Worm (Caenorhabditis elegans) whole organism, L3 larva: Measurements from ENCODE around the gene cee-1.

Source experiments
- R02D3.7 ChIP-seq: fragments of 150-350 bp; optimal IDR thresholded peaks from 2 replicates; lab custom pipeline; 2014; ENCODE audit warnings: missing biosample characterization, missing genetic modification characterization
- ZK546.5 ChIP-seq: sonication (generic microtip); optimal IDR thresholded peaks from 2 replicates; lab custom pipeline; 2017; ENCODE audit warnings: missing biosample characterization, missing genetic modification characterization
- aly-2 ChIP-seq: fragments of 150-350 bp; optimal IDR thresholded peaks from 2 replicates; lab custom pipeline; 2014; ENCODE audit warnings: missing biosample characterization, missing genetic modification characterization
- ama-1 ChIP-seq: fragments of 150-350 bp; optimal IDR thresholded peaks from 2 replicates; lab custom pipeline; 2018
- ceh-16 ChIP-seq: sonication (generic microtip); optimal IDR thresholded peaks from 2 replicates; lab custom pipeline; 2017; ENCODE audit warnings: missing biosample characterization, missing genetic modification characterization
- ceh-28 ChIP-seq: fragments of 150-350 bp; optimal IDR thresholded peaks from 2 replicates; lab custom pipeline; 2014; ENCODE audit warnings: missing biosample characterization, missing genetic modification reagents, missing genetic modification characterization
- ceh-82 ChIP-seq: fragments of 150-350 bp; optimal IDR thresholded peaks from 2 replicates; lab custom pipeline; 2014; ENCODE audit warnings: missing biosample characterization, missing genetic modification characterization
- ceh-9 ChIP-seq: sonication (generic microtip); optimal IDR thresholded peaks from 2 replicates; lab custom pipeline; 2018; ENCODE audit warnings: missing biosample characterization, missing genetic modification characterization
- daf-12 ChIP-seq: fragments of 150-350 bp; optimal IDR thresholded peaks from 2 replicates; lab custom pipeline; 2014; ENCODE audit warnings: missing biosample characterization, missing genetic modification reagents, missing genetic modification characterization
- egl-27 ChIP-seq: sonication (generic microtip); optimal IDR thresholded peaks from 4 replicates; lab custom pipeline; 2017; ENCODE audit warnings: missing biosample characterization, missing genetic modification reagents, missing genetic modification characterization
- egl-5 ChIP-seq: fragments of 150-350 bp; optimal IDR thresholded peaks from 2 replicates; lab custom pipeline; 2017; ENCODE audit warnings: missing biosample characterization, missing genetic modification reagents, missing genetic modification characterization, inconsistent platforms
- elt-1 ChIP-seq: fragments of 150-350 bp; optimal IDR thresholded peaks from 2 replicates; lab custom pipeline; 2014; ENCODE audit warnings: missing biosample characterization, missing genetic modification characterization
- elt-2 ChIP-seq: sonication (generic microtip); optimal IDR thresholded peaks from 2 replicates; lab custom pipeline; 2016; ENCODE audit warnings: missing genetic modification reagents, mild to moderate bottlenecking, missing genetic modification characterization, missing compliant biosample characterization
- elt-3 ChIP-seq, 3 experiments: fragments of 150-350 bp in 1 of 3; sonication (generic microtip) in 2 of 3; optimal IDR thresholded peaks; 2 replicates in 2 of 3; 4 replicates in 1 of 3; lab custom pipeline; 2014 to 2017; ENCODE audit warnings: missing biosample characterization in 3 of 3, missing genetic modification characterization in 3 of 3
- eor-1 ChIP-seq, 2 experiments: fragments of 150-350 bp; optimal IDR thresholded peaks; 2 replicates each; lab custom pipeline; 2014 to 2018; ENCODE audit warnings: missing biosample characterization in 2 of 2, missing genetic modification characterization in 2 of 2
- fkh-10 ChIP-seq: sonication (generic microtip); optimal IDR thresholded peaks from 2 replicates; lab custom pipeline; 2017; ENCODE audit warnings: missing biosample characterization, missing genetic modification reagents, missing genetic modification characterization
- fkh-2 ChIP-seq: fragments of 150-350 bp; optimal IDR thresholded peaks from 2 replicates; lab custom pipeline; 2014; ENCODE audit warnings: missing biosample characterization, missing genetic modification reagents, missing genetic modification characterization
- fos-1 ChIP-seq: fragments of 150-350 bp; optimal IDR thresholded peaks from 2 replicates; lab custom pipeline; 2014; ENCODE audit warnings: missing biosample characterization, missing genetic modification characterization
- hmg-11 ChIP-seq: sonication (generic microtip); optimal IDR thresholded peaks from 2 replicates; lab custom pipeline; 2016; ENCODE audit warnings: missing genetic modification characterization, missing compliant biosample characterization
- jun-1 ChIP-seq: fragments of 150-350 bp; optimal IDR thresholded peaks from 2 replicates; lab custom pipeline; 2014; ENCODE audit warnings: missing biosample characterization, missing genetic modification reagents, missing genetic modification characterization
- lin-15B ChIP-seq: fragments of 150-350 bp; optimal IDR thresholded peaks from 2 replicates; lab custom pipeline; 2014; ENCODE audit warnings: missing biosample characterization, missing genetic modification characterization
- lin-39 ChIP-seq: fragments of 150-350 bp; optimal IDR thresholded peaks from 2 replicates; lab custom pipeline; 2018; ENCODE audit warnings: missing biosample characterization, missing genetic modification reagents, missing genetic modification characterization
- lsy-12 ChIP-seq: sonication (generic microtip); optimal IDR thresholded peaks from 2 replicates; lab custom pipeline; 2016; ENCODE audit warnings: mild to moderate bottlenecking, missing genetic modification characterization, missing compliant biosample characterization
- mdl-1 ChIP-seq: fragments of 150-350 bp; optimal IDR thresholded peaks from 2 replicates; lab custom pipeline; 2014; ENCODE audit warnings: missing biosample characterization, missing genetic modification characterization
- mml-1 ChIP-seq: fragments of 150-350 bp; sonication (generic microtip); optimal IDR thresholded peaks from 3 replicates; lab custom pipeline; 2014; ENCODE audit warnings: missing biosample characterization, missing genetic modification characterization
- nfya-1 ChIP-seq: sonication (generic microtip); optimal IDR thresholded peaks from 2 replicates; lab custom pipeline; 2017; ENCODE audit warnings: missing genetic modification characterization, mild to moderate bottlenecking, missing compliant biosample characterization, antibody characterized with exemption, moderate library complexity; ENCODE audit not compliant: insufficient read depth
- nhr-11 ChIP-seq: fragments of 150-350 bp; optimal IDR thresholded peaks from 2 replicates; lab custom pipeline; 2014; ENCODE audit warnings: missing biosample characterization, missing genetic modification characterization
- nhr-12 ChIP-seq: fragments of 150-350 bp; optimal IDR thresholded peaks from 2 replicates; lab custom pipeline; 2014; ENCODE audit warnings: missing biosample characterization, missing genetic modification characterization
- nhr-23 ChIP-seq: fragments of 150-350 bp; optimal IDR thresholded peaks from 2 replicates; lab custom pipeline; 2014; ENCODE audit warnings: missing biosample characterization, missing genetic modification reagents, missing genetic modification characterization
- nhr-237 ChIP-seq: fragments of 150-350 bp; optimal IDR thresholded peaks from 2 replicates; lab custom pipeline; 2014; ENCODE audit warnings: missing biosample characterization, missing genetic modification characterization
- nhr-25 ChIP-seq: sonication (generic microtip); optimal IDR thresholded peaks from 2 replicates; lab custom pipeline; 2017; ENCODE audit warnings: missing biosample characterization, missing genetic modification characterization
- nhr-28 ChIP-seq: fragments of 150-350 bp; optimal IDR thresholded peaks from 2 replicates; lab custom pipeline; 2014; ENCODE audit warnings: missing biosample characterization, missing genetic modification characterization
- nhr-43 ChIP-seq: sonication (generic microtip); optimal IDR thresholded peaks from 2 replicates; lab custom pipeline; 2016; ENCODE audit warnings: mild to moderate bottlenecking, missing genetic modification characterization, missing compliant biosample characterization; ENCODE audit not compliant: poor library complexity, severe bottlenecking
- nhr-67 ChIP-seq: fragments of 150-350 bp; optimal IDR thresholded peaks from 2 replicates; lab custom pipeline; 2014; ENCODE audit warnings: missing biosample characterization, missing genetic modification characterization
- nhr-76 ChIP-seq: fragments of 150-350 bp; sonication (generic microtip); optimal IDR thresholded peaks from 5 replicates; lab custom pipeline; 2014; ENCODE audit warnings: missing biosample characterization, missing genetic modification characterization
- nhr-77 ChIP-seq: fragments of 150-350 bp; optimal IDR thresholded peaks from 2 replicates; lab custom pipeline; 2014; ENCODE audit warnings: missing biosample characterization, missing genetic modification characterization
- pha-4 ChIP-seq: fragments of 150-350 bp; optimal IDR thresholded peaks from 2 replicates; lab custom pipeline; 2014; ENCODE audit warnings: missing biosample characterization, missing genetic modification reagents, missing genetic modification characterization
- pqm-1 ChIP-seq: fragments of 150-350 bp; optimal IDR thresholded peaks from 2 replicates; lab custom pipeline; 2017; ENCODE audit warnings: missing biosample characterization, missing genetic modification characterization, inconsistent platforms
- sea-2 ChIP-seq: fragments of 150-350 bp; sonication (generic microtip); optimal IDR thresholded peaks from 4 replicates; lab custom pipeline; 2014; ENCODE audit warnings: missing biosample characterization, missing genetic modification reagents, missing genetic modification characterization
- skn-1 ChIP-seq: fragments of 150-350 bp; optimal IDR thresholded peaks from 2 replicates; lab custom pipeline; 2014; ENCODE audit warnings: missing biosample characterization, missing genetic modification characterization
- snpc-4 ChIP-seq: fragments of 150-350 bp; optimal IDR thresholded peaks from 2 replicates; lab custom pipeline; 2014; ENCODE audit warnings: missing biosample characterization, missing genetic modification characterization
- tbx-2 ChIP-seq: sonication (generic microtip); optimal IDR thresholded peaks from 2 replicates; lab custom pipeline; 2016; ENCODE audit warnings: mild to moderate bottlenecking, missing genetic modification characterization, missing compliant biosample characterization
- unc-39 ChIP-seq: sonication (generic microtip); optimal IDR thresholded peaks from 4 replicates; lab custom pipeline; 2017; ENCODE audit warnings: missing biosample characterization, missing genetic modification characterization
- unc-62 ChIP-seq: fragments of 150-350 bp; sonication (generic microtip); optimal IDR thresholded peaks from 4 replicates; lab custom pipeline; 2014; ENCODE audit warnings: missing biosample characterization, missing genetic modification reagents, missing genetic modification characterization
- zag-1 ChIP-seq: fragments of 150-350 bp; optimal IDR thresholded peaks from 2 replicates; lab custom pipeline; 2014; ENCODE audit warnings: missing biosample characterization, missing genetic modification characterization
- ztf-11 ChIP-seq: fragments of 150-350 bp; optimal IDR thresholded peaks from 2 replicates; lab custom pipeline; 2014; ENCODE audit warnings: missing biosample characterization, missing genetic modification characterization
- ztf-4 ChIP-seq: fragments of 150-350 bp; optimal IDR thresholded peaks from 2 replicates; lab custom pipeline; 2014; ENCODE audit warnings: missing biosample characterization, missing genetic modification characterization

The cee-1 gene

DNA sequence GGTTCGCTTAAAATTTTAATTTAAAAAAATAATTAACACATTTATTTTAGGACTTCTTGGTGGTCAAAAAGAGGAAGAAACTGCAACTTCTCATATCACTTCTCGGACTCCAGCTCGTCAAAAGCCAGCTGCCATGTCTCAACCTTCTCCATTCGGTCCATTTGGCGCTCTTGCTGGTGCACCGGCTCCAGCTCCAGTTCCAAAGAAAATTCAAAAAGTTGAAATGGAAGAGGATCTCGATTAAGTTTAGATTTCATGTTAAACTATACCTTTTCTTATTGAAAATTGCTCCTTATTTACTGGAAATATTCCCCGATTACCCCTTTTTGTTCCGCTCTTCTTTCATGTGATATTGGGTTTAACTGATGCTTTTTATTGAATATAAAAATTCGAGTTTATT lies 1.2 kb downstream of the cee-1 start:
- TF ChIP-seq nhr-23 (tag; lab: Kevin White, UChicago) (no peak), nhr-28 (tag; lab: Kevin White, UChicago) (no peak), nhr-77 (no peak), ceh-9 (tag; lab: Kevin White, UChicago) (no peak), elt-3 (tag; optimal IDR thresholded peaks at IDR 0.05; lab: Kevin White, UChicago) (no peak)

DNA sequence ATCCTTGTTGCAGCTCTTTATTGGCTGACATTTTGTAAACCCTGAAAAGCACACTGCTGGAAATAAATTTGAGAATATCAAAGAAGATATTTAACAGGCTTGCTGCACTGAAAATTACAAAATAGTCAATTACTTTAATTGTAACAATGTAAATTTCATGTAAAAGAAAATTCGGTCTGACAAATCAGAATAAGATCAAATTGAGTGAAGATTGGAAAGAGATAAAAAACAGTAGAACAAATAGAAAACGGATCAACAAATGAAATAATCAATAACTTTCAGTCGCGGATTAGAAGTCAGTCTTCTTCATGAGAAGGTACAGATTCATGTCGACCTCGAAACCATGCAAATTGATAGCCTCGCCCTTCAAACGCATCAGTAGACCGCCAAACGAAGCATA lies 4.6 kb downstream of the cee-1 start, which contains the start of gene rars-1:
TSS of gene rars-1 (minus strand) at position 101 of the 400 bp plus-strand sequence.
- TF ChIP-seq lsy-12 (no peak), elt-3 (tag; optimal IDR thresholded peaks at IDR 0.05; lab: Kevin White, UChicago) (no peak), pqm-1 (tag; lab: Kevin White, UChicago) (no peak), ceh-82 (tag; lab: Kevin White, UChicago) (no peak), aly-2 (no peak)
- TF ChIP-seq, all 47 proteins: peak for 0

DNA sequence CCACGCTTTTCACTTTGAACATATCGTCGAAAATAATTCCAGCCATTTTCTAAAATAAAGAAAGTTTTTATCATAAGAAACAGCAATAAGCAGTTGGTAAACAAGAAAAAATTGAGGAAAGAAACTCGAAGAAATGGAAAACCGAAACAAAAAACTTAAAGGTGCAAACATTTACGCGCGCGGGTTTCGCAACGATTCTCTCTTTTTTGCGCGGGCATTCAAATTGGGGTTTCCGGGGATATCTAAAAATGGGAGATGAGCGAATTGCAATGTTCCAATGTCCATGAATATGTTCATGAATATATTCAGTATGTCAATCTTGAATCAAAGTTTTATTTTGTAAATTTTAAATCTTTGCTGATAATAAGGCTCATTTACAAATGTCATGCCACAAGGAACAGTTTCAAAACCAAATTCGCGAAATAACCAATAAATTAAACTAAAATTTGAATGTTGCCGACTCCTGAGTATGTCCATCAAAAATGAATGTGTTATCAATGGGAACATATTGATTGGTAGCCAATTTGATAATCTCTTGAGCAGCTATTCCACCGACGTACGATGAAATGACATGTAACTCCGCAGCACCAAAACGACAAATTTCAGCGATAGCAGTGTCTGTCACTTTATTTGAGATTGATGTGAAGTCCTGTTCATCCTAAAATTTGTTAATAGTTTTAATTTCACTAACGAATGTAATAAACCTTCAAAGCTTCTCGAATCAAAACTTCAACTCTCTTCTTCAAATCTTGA lies 5.6 kb downstream of the cee-1 start, which contains the start of gene rpb-8:
TSS of gene rpb-8 (minus strand) at position 49 of the 753 bp plus-strand sequence.
- TF ChIP-seq nhr-28 (tag; lab: Kevin White, UChicago), result no peak
- no peak for TF ChIP-seq ztf-4 (tag; lab: Kevin White, UChicago)
- no peak for TF ChIP-seq nhr-43 (tag; lab: Kevin White, UChicago)
- TF ChIP-seq nfya-1 (tag; lab: Kevin White, UChicago), result peak; percentile 72
- no peak for TF ChIP-seq nhr-237 (tag; lab: Kevin White, UChicago)
- no peak for TF ChIP-seq ceh-28 (tag; lab: Kevin White, UChicago)
- TF ChIP-seq skn-1, result no peak
- no peak for TF ChIP-seq mdl-1 (tag; lab: Kevin White, UChicago)
- no peak for TF ChIP-seq nhr-11 (tag; lab: Kevin White, UChicago)
- peak; percentile 71 for TF ChIP-seq lin-15B
- no peak for TF ChIP-seq hmg-11
- no peak for TF ChIP-seq nhr-67 (tag; lab: Kevin White, UChicago)
- TF ChIP-seq R02D3.7 (tag; lab: Kevin White, UChicago), result no peak
- no peak for TF ChIP-seq fkh-2
- TF ChIP-seq nhr-23 (tag; lab: Kevin White, UChicago), result peak; percentile 66
- TF ChIP-seq daf-12 (tag; lab: Kevin White, UChicago), result no peak
- TF ChIP-seq ceh-9 (tag; lab: Kevin White, UChicago), result no peak
- no peak for TF ChIP-seq ceh-16 (tag; lab: Kevin White, UChicago)
- no peak for TF ChIP-seq ceh-82 (tag; lab: Kevin White, UChicago)
- no peak for TF ChIP-seq unc-39 (tag; lab: Kevin White, UChicago)
- peak; percentile 3 for TF ChIP-seq elt-2 (tag; lab: Kevin White, UChicago)
- TF ChIP-seq nhr-12 (tag; lab: Kevin White, UChicago), result no peak
- TF ChIP-seq elt-1 (tag; lab: Kevin White, UChicago), result no peak
- peak; percentile 8 for TF ChIP-seq nhr-25 (tag; lab: Kevin White, UChicago)
- peak; percentile 37 for TF ChIP-seq snpc-4
- no peak for TF ChIP-seq fkh-10 (GFP tag; lab: Kevin White, UChicago)
- TF ChIP-seq unc-62, result no peak
- peak; percentile 38 for TF ChIP-seq ama-1
- TF ChIP-seq zag-1 (tag; lab: Kevin White, UChicago), result no peak
- TF ChIP-seq sea-2 (GFP tag; lab: Kevin White, UChicago), result no peak
- no peak for TF ChIP-seq mml-1 (tag; lab: Kevin White, UChicago)
- no peak for TF ChIP-seq egl-27 (tag; lab: Kevin White, UChicago)
- no peak for TF ChIP-seq nhr-77
- TF ChIP-seq aly-2, result no peak
- TF ChIP-seq nhr-76 (tag; lab: Kevin White, UChicago), result no peak
- TF ChIP-seq eor-1 (tag; optimal IDR thresholded peaks at IDR 0.05; lab: Kevin White, UChicago), result no peak
- peak; percentile 61 for TF ChIP-seq lin-39 (tag; lab: Kevin White, UChicago)
- no peak for TF ChIP-seq lsy-12
- TF ChIP-seq egl-5 (tag; lab: Kevin White, UChicago), result peak; percentile 57
- TF ChIP-seq tbx-2 (tag; lab: Kevin White, UChicago), result no peak
- TF ChIP-seq pqm-1 (tag; lab: Kevin White, UChicago), result no peak
- no peak for TF ChIP-seq jun-1
- TF ChIP-seq fos-1 (tag; lab: Kevin White, UChicago), result no peak
- no peak for TF ChIP-seq ztf-11 (tag; lab: Kevin White, UChicago)
- TF ChIP-seq ZK546.5 (tag; lab: Kevin White, UChicago), result no peak
- TF ChIP-seq elt-3 (tag; optimal IDR thresholded peaks at IDR 0.05; lab: Kevin White, UChicago), result no peak
- peak; percentile 71 for TF ChIP-seq pha-4
